Worm (Caenorhabditis elegans) whole organism, L2 larva: ENCODE results near the gene C08B11.9.

Experiments used
- ama-1 ChIP-seq: fragments of 150-350 bp; optimal IDR thresholded peaks from 2 replicates; lab custom pipeline; 2018; ENCODE audit warnings: inconsistent platforms
- elt-1 ChIP-seq: fragments of 150-350 bp; optimal IDR thresholded peaks from 2 replicates; lab custom pipeline; 2014; ENCODE audit warnings: missing biosample characterization, missing genetic modification characterization
- fos-1 ChIP-seq: fragments of 150-350 bp; optimal IDR thresholded peaks from 2 replicates; lab custom pipeline; 2014; ENCODE audit warnings: missing biosample characterization, missing genetic modification characterization
- lin-13 ChIP-seq: fragments of 150-350 bp; optimal IDR thresholded peaks from 2 replicates; lab custom pipeline; 2014; ENCODE audit warnings: missing biosample characterization, missing genetic modification reagents, missing genetic modification characterization
- lin-39 ChIP-seq: fragments of 150-350 bp; optimal IDR thresholded peaks from 2 replicates; lab custom pipeline; 2014; ENCODE audit warnings: missing biosample characterization, missing genetic modification reagents, missing genetic modification characterization
- mab-5 ChIP-seq: fragments of 150-350 bp; optimal IDR thresholded peaks from 2 replicates; lab custom pipeline; 2014; ENCODE audit warnings: missing biosample characterization, missing genetic modification characterization
- mbf-1 ChIP-seq: sonication (generic microtip); optimal IDR thresholded peaks from 2 replicates; lab custom pipeline; 2017; ENCODE audit warnings: missing biosample characterization, missing genetic modification characterization
- nhr-11 ChIP-seq: fragments of 150-350 bp; optimal IDR thresholded peaks from 2 replicates; lab custom pipeline; 2014; ENCODE audit warnings: missing biosample characterization, missing genetic modification characterization
- nhr-12 ChIP-seq: fragments of 150-350 bp; optimal IDR thresholded peaks from 2 replicates; lab custom pipeline; 2014; ENCODE audit warnings: missing biosample characterization, missing genetic modification characterization
- nhr-25 ChIP-seq: fragments of 150-350 bp; sonication (generic microtip); optimal IDR thresholded peaks from 3 replicates; lab custom pipeline; 2014; ENCODE audit warnings: missing biosample characterization, missing genetic modification characterization
- nhr-77 ChIP-seq: fragments of 150-350 bp; optimal IDR thresholded peaks from 2 replicates; lab custom pipeline; 2014; ENCODE audit warnings: missing biosample characterization, missing genetic modification characterization
- unc-55 ChIP-seq: fragments of 150-350 bp; sonication (generic microtip); optimal IDR thresholded peaks from 3 replicates; lab custom pipeline; 2014; ENCODE audit warnings: missing biosample characterization, missing genetic modification reagents, missing genetic modification characterization
- zag-1 ChIP-seq: fragments of 150-350 bp; optimal IDR thresholded peaks from 2 replicates; lab custom pipeline; 2014; ENCODE audit warnings: missing biosample characterization, missing genetic modification characterization
- ztf-1 ChIP-seq: fragments of 200-800 bp; sonication (Bioruptor generic); conservative IDR thresholded peaks from 2 replicates; pipeline ENCODE4 v1.3.6; 2022; ENCODE audit warnings: missing genetic modification characterization, missing compliant biosample characterization

DNA sequence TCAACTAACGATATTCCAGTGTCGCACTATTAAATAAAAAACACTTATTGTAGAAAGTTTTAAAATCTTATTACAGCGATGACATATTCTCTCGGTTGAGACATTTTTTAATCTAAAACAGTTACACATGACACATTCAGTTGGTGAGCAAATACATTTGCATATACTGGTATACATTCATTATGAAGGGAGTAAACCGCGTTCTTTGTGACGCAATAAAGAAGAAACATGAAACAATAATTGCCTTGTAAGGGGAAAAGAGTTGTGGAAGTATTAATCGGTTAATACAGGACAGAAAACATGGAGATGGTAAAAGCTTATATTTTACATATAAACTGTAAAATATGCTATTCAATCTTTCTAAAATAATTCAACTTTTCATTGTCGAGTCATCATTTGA, 13.4 kb upstream of the C08B11.9 start:
- no peak for TF ChIP-seq zag-1 (tag; lab: Kevin White, UChicago)
- no peak for TF ChIP-seq lin-39
- no peak for TF ChIP-seq elt-1 (tag; lab: Kevin White, UChicago)
- no peak for TF ChIP-seq nhr-77 (tag; lab: Kevin White, UChicago)
- TF ChIP-seq unc-55 (GFP tag; lab: Kevin White, UChicago), result no peak
- TF ChIP-seq nhr-25 (tag; lab: Kevin White, UChicago), result no peak
- TF ChIP-seq mab-5 (tag; lab: Kevin White, UChicago), result no peak
- TF ChIP-seq lin-13 (GFP tag; lab: Kevin White, UChicago), result no peak
- TF ChIP-seq ztf-1 (GFP tag; lab: Robert Waterston, UW), result no peak
- no peak for TF ChIP-seq ama-1 (lab: Kevin White, UChicago)
- TF ChIP-seq fos-1, result no peak
- TF ChIP-seq nhr-12, result no peak
- TF ChIP-seq mbf-1 (tag; lab: Kevin White, UChicago), result no peak
- TF ChIP-seq nhr-11 (tag; lab: Kevin White, UChicago), result no peak
